Fruit fly (Drosophila melanogaster) whole organism: ENCODE data around the gene CG42526.

ENCODE experiments used
- CG8478 ChIP-seq: fragments of >200 bp; optimal IDR thresholded peaks from 2 replicates; lab custom pipeline; 2018; ENCODE audit warnings: inconsistent platforms
- Dll ChIP-seq: fragments of >200 bp; optimal IDR thresholded peaks from 2 replicates; lab custom pipeline; 2017
- EcR ChIP-seq, 2 experiments: fragments of >200 bp; optimal IDR thresholded peaks; 2 replicates each; lab custom pipeline; 2017; ENCODE audit warnings: missing biosample characterization in 2 of 2, missing genetic modification characterization in 2 of 2, missing genetic modification reagents in 2 of 2
- pan ChIP-seq: fragments of >200 bp; optimal IDR thresholded peaks from 2 replicates; lab custom pipeline; 2017
- psq ChIP-seq: fragments of >200 bp; optimal IDR thresholded peaks from 2 replicates; lab custom pipeline; 2017

DNA sequence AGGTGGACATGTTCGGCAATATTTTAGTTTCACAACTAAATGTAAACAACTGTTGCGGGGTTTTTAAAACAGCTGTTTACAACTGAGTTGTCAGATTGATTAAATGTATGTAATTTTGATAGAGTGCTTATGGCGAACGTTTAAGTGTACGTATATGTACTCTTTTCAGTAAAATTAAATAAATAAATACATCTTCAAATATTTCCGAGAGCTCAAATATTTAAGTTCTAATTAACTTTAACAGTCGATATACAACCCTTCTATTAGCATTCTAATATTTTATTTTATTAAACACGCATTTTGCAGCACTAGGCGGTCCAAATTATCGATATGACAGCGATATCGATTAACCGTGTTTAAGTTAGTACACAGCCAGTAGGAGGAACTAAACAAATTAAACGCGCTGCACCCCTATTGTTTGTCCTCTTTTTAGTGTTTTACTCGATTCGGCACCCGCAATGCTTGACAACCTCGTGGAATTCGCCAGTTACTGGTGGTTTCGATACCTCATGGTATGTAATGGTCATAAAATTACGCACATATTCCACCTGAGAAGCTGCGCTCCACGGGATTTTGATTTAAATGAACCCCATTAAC lies 16.4 kb upstream of the CG42526 start, which contains the start of the genes CG3448 and ghi:
- no peak for TF ChIP-seq psq (lab: Kevin White, UChicago)
- TF ChIP-seq EcR (GFP tag; optimal IDR thresholded peaks at IDR 0.05; lab: Kevin White, UChicago) = no peak
- TF ChIP-seq CG8478 (lab: Kevin White, UChicago) = no peak
- TF ChIP-seq Dll = no peak
- no peak for TF ChIP-seq pan
